Fruit fly (Drosophila melanogaster) whole organism, embryonic: ENCODE measurements around the gene Tsp29Fb.

Experiments used
- Abd-B ChIP-seq: fragments of 200-800 bp; sonication (Bioruptor generic); optimal IDR thresholded peaks from 2 replicates; lab custom pipeline; 2018; ENCODE audit warnings: missing biosample characterization, mild to moderate bottlenecking, missing genetic modification characterization, moderate library complexity
- Bgb ChIP-seq: fragments of 200-800 bp; sonication (Bioruptor generic); IDR thresholded peaks from 2 replicates; pipeline ENCODE4 v1.3.6; 2022; ENCODE audit warnings: missing biosample characterization, missing genetic modification characterization; ENCODE audit not compliant: partially characterized antibody
- CG10267 ChIP-seq: fragments of 200-800 bp; sonication (Bioruptor generic); optimal IDR thresholded peaks from 2 replicates; lab custom pipeline; 2018; ENCODE audit warnings: missing biosample characterization, mild to moderate bottlenecking, missing genetic modification characterization, moderate library complexity
- CG11696 ChIP-seq: fragments of 200-800 bp; sonication (Bioruptor generic); IDR thresholded peaks from 2 replicates; pipeline ENCODE4 v1.3.6; 2022; ENCODE audit warnings: missing biosample characterization, missing genetic modification characterization
- CG12219 ChIP-seq: fragments of 200-800 bp; sonication (Bioruptor generic); optimal IDR thresholded peaks from 3 replicates; lab custom pipeline; 2018; ENCODE audit warnings: missing biosample characterization, mild to moderate bottlenecking, missing genetic modification characterization
- CG14860 ChIP-seq: fragments of 200-800 bp; sonication (Bioruptor generic); IDR thresholded peaks from 3 replicates; pipeline ENCODE4 v1.3.6; 2022; ENCODE audit warnings: missing biosample characterization, missing genetic modification characterization; ENCODE audit not compliant: partially characterized antibody
- CG15601 ChIP-seq: fragments of 200-800 bp; sonication (Bioruptor generic); optimal IDR thresholded peaks from 3 replicates; lab custom pipeline; 2019; ENCODE audit warnings: missing biosample characterization, mild to moderate bottlenecking, missing genetic modification characterization, moderate library complexity
- CG17361 ChIP-seq: fragments of 200-800 bp; sonication (Bioruptor generic); IDR thresholded peaks from 3 replicates; pipeline ENCODE4 v1.3.6; 2022; ENCODE audit warnings: missing biosample characterization, missing genetic modification characterization
- CG17568 ChIP-seq: fragments of 200-800 bp; sonication (Bioruptor generic); optimal IDR thresholded peaks from 2 replicates; lab custom pipeline; 2018; ENCODE audit warnings: missing biosample characterization, mild to moderate bottlenecking, missing genetic modification characterization, moderate library complexity
- CG2678 ChIP-seq: fragments of 200-800 bp; sonication (Bioruptor generic); optimal IDR thresholded peaks from 3 replicates; lab custom pipeline; 2019; ENCODE audit warnings: missing biosample characterization, mild to moderate bottlenecking, missing genetic modification characterization, moderate library complexity
- CG2712 ChIP-seq: fragments of 200-800 bp; optimal IDR thresholded peaks from 3 replicates; lab custom pipeline; 2019; ENCODE audit warnings: missing biosample characterization, mild to moderate bottlenecking, missing genetic modification characterization, moderate library complexity
- CG4424 ChIP-seq: fragments of 200-800 bp; sonication (Bioruptor generic); optimal IDR thresholded peaks from 3 replicates; lab custom pipeline; 2016; ENCODE audit warnings: missing biosample characterization, missing genetic modification characterization
- CG4617 ChIP-seq: fragments of 200-800 bp; sonication (Bioruptor generic); optimal IDR thresholded peaks from 3 replicates; lab custom pipeline; 2016; ENCODE audit warnings: missing biosample characterization, missing genetic modification characterization, borderline replicate concordance
- CG4820 ChIP-seq: fragments of 200-800 bp; sonication (Bioruptor generic); optimal IDR thresholded peaks from 3 replicates; lab custom pipeline; 2016; ENCODE audit warnings: missing biosample characterization, missing genetic modification characterization
- CG5180 ChIP-seq: fragments of 200-800 bp; sonication (Bioruptor generic); optimal IDR thresholded peaks from 3 replicates; lab custom pipeline; 2017; ENCODE audit warnings: missing biosample characterization, missing genetic modification characterization, mild to moderate bottlenecking, moderate library complexity, missing genetic modification reagents
- CG5245 ChIP-seq: fragments of 200-800 bp; sonication (Bioruptor generic); optimal IDR thresholded peaks from 3 replicates; lab custom pipeline; 2016; ENCODE audit warnings: missing biosample characterization, missing genetic modification characterization
- CG6175 ChIP-seq: fragments of 200-800 bp; sonication (Bioruptor generic); IDR thresholded peaks from 3 replicates; pipeline ENCODE4 v1.3.6; 2022; ENCODE audit warnings: missing biosample characterization, missing genetic modification characterization
- CG7271 ChIP-seq: fragments of 200-800 bp; sonication (Bioruptor generic); optimal IDR thresholded peaks from 2 replicates; lab custom pipeline; 2018; ENCODE audit warnings: missing biosample characterization, mild to moderate bottlenecking, missing genetic modification characterization, moderate library complexity
- CG8388 ChIP-seq: fragments of 200-800 bp; sonication (Bioruptor generic); optimal IDR thresholded peaks from 2 replicates; lab custom pipeline; 2019; ENCODE audit warnings: missing biosample characterization, mild to moderate bottlenecking, missing genetic modification characterization, moderate library complexity
- CG8944 ChIP-seq: fragments of 200-800 bp; sonication (Bioruptor generic); optimal IDR thresholded peaks from 3 replicates; lab custom pipeline; 2016; ENCODE audit warnings: missing biosample characterization, missing genetic modification characterization
- Dad ChIP-seq: fragments of 200-800 bp; sonication (Bioruptor generic); optimal IDR thresholded peaks from 3 replicates; lab custom pipeline; 2016; ENCODE audit warnings: missing biosample characterization, missing genetic modification characterization
- Doc2 ChIP-seq: fragments of 200-800 bp; sonication (Bioruptor generic); IDR thresholded peaks from 2 replicates; pipeline ENCODE4 v1.3.6; 2022; ENCODE audit warnings: missing biosample characterization, missing genetic modification characterization
- H15 ChIP-seq: fragments of 200-800 bp; sonication (Bioruptor generic); IDR thresholded peaks from 3 replicates; pipeline ENCODE4 v1.3.6; 2022; ENCODE audit warnings: missing biosample characterization, missing genetic modification characterization
- HLH4C ChIP-seq: fragments of 200-800 bp; sonication (Bioruptor generic); IDR thresholded peaks from 3 replicates; pipeline ENCODE4 v1.3.6; 2022; ENCODE audit warnings: missing biosample characterization, missing genetic modification characterization; ENCODE audit not compliant: partially characterized antibody
- HmgD ChIP-seq: fragments of 200-800 bp; sonication (Bioruptor generic); optimal IDR thresholded peaks from 3 replicates; lab custom pipeline; 2016; ENCODE audit warnings: missing biosample characterization, missing genetic modification characterization
- Hmx ChIP-seq: fragments of 200-800 bp; sonication (Bioruptor generic); optimal IDR thresholded peaks from 2 replicates; lab custom pipeline; 2016; ENCODE audit warnings: missing biosample characterization, missing genetic modification characterization
- Nf-YA ChIP-seq: fragments of 200-800 bp; sonication (Bioruptor generic); IDR thresholded peaks from 2 replicates; pipeline ENCODE4 v1.3.6; 2022; ENCODE audit warnings: missing biosample characterization, missing genetic modification characterization
- Oli ChIP-seq: fragments of 200-800 bp; sonication (Bioruptor generic); optimal IDR thresholded peaks from 2 replicates; lab custom pipeline; 2018; ENCODE audit warnings: missing biosample characterization, mild to moderate bottlenecking, missing genetic modification characterization, moderate library complexity
- Rfx ChIP-seq: fragments of 200-800 bp; sonication (Bioruptor generic); IDR thresholded peaks from 2 replicates; pipeline ENCODE4 v1.3.6; 2022; ENCODE audit warnings: missing biosample characterization, missing genetic modification characterization
- Vsx1 ChIP-seq: fragments of 200-800 bp; sonication (Bioruptor generic); optimal IDR thresholded peaks from 2 replicates; lab custom pipeline; 2017; ENCODE audit warnings: missing biosample characterization, mild to moderate bottlenecking, missing genetic modification characterization, missing genetic modification reagents
- btn ChIP-seq: fragments of 200-800 bp; sonication (Bioruptor generic); optimal IDR thresholded peaks from 2 replicates; lab custom pipeline; 2016; ENCODE audit warnings: missing biosample characterization, missing genetic modification characterization
- dmrt11E ChIP-seq: fragments of 200-800 bp; sonication (Bioruptor generic); optimal IDR thresholded peaks from 3 replicates; lab custom pipeline; 2018; ENCODE audit warnings: missing biosample characterization, mild to moderate bottlenecking, missing genetic modification characterization, moderate library complexity
- ewg ChIP-seq: fragments of 200-800 bp; sonication (Bioruptor generic); optimal IDR thresholded peaks from 3 replicates; lab custom pipeline; 2017; ENCODE audit warnings: mild to moderate bottlenecking, missing biosample characterization, missing genetic modification reagents, missing genetic modification characterization
- gcm2 ChIP-seq: fragments of 200-800 bp; sonication (Bioruptor generic); optimal IDR thresholded peaks from 2 replicates; lab custom pipeline; 2016; ENCODE audit warnings: missing biosample characterization, missing genetic modification characterization
- gem ChIP-seq: fragments of 200-800 bp; sonication (Bioruptor generic); optimal IDR thresholded peaks from 2 replicates; lab custom pipeline; 2019; ENCODE audit warnings: missing biosample characterization, mild to moderate bottlenecking, missing genetic modification characterization, moderate library complexity
- lilli ChIP-seq: fragments of 200-800 bp; sonication (Bioruptor generic); optimal IDR thresholded peaks from 3 replicates; lab custom pipeline; 2016; ENCODE audit warnings: missing biosample characterization, missing genetic modification characterization
- lov ChIP-seq, 2 experiments: fragments of 200-800 bp in 1 of 2; fragments of >200 bp in 1 of 2; sonication (Bioruptor generic) in 1 of 2; IDR thresholded peaks in 1 of 2; optimal IDR thresholded peaks in 1 of 2; 2 replicates in 1 of 2; 3 replicates in 1 of 2; pipeline versions ENCODE4 v1.3.6 to Lab custom; 2017 to 2022; ENCODE audit warnings: missing biosample characterization in 1 of 2, missing genetic modification characterization in 1 of 2
- nau ChIP-seq: fragments of 200-800 bp; sonication (Bioruptor generic); optimal IDR thresholded peaks from 3 replicates; lab custom pipeline; 2017; ENCODE audit warnings: missing biosample characterization, mild to moderate bottlenecking, missing genetic modification characterization, missing genetic modification reagents
- pho ChIP-seq: fragments of 200-800 bp; sonication (Bioruptor generic); optimal IDR thresholded peaks from 2 replicates; lab custom pipeline; 2016; ENCODE audit warnings: missing biosample characterization, missing genetic modification characterization
- prd ChIP-seq, 3 experiments: fragments of >200 bp in 2 of 3; fragments of 200-800 bp in 1 of 3; sonication (Bioruptor generic) in 1 of 3; optimal IDR thresholded peaks in 2 of 3; IDR thresholded peaks in 1 of 3; 2 replicates in 2 of 3; 3 replicates in 1 of 3; pipeline versions ENCODE4 v1.3.6 to Lab custom; 2017 to 2022; ENCODE audit warnings: missing biosample characterization in 1 of 3, missing genetic modification characterization in 1 of 3
- schlank ChIP-seq: fragments of 200-800 bp; sonication (Bioruptor generic); optimal IDR thresholded peaks from 2 replicates; lab custom pipeline; 2018; ENCODE audit warnings: missing biosample characterization, mild to moderate bottlenecking, missing genetic modification characterization
- scrt ChIP-seq: fragments of 200-800 bp; sonication (Bioruptor generic); optimal IDR thresholded peaks from 2 replicates; lab custom pipeline; 2018; ENCODE audit warnings: missing biosample characterization, mild to moderate bottlenecking, missing genetic modification characterization, moderate library complexity
- sim ChIP-seq: fragments of 200-800 bp; sonication (Bioruptor generic); IDR thresholded peaks from 2 replicates; pipeline ENCODE4 v1.3.6; 2022; ENCODE audit warnings: missing biosample characterization, missing genetic modification characterization
- slbo ChIP-seq: fragments of 200-800 bp; sonication (Bioruptor generic); IDR thresholded peaks from 2 replicates; pipeline ENCODE4 v1.3.6; 2022; ENCODE audit warnings: missing biosample characterization, missing genetic modification characterization
- slou ChIP-seq: fragments of 200-800 bp; sonication (Bioruptor generic); optimal IDR thresholded peaks from 3 replicates; lab custom pipeline; 2016; ENCODE audit warnings: missing biosample characterization, missing genetic modification characterization
- ssp ChIP-seq: fragments of 200-800 bp; sonication (Bioruptor generic); IDR thresholded peaks from 2 replicates; pipeline ENCODE4 v1.3.6; 2022; ENCODE audit warnings: missing biosample characterization, missing genetic modification characterization
- tgo ChIP-seq: fragments of 200-800 bp; sonication (Bioruptor generic); IDR thresholded peaks from 3 replicates; pipeline ENCODE4 v1.3.6; 2022; ENCODE audit warnings: missing biosample characterization, missing genetic modification characterization
- tll ChIP-seq, 2 experiments: fragments of 200-800 bp in 1 of 2; fragments of >200 bp in 1 of 2; sonication (Bioruptor generic) in 1 of 2; optimal IDR thresholded peaks; 2 replicates each; lab custom pipeline; 2017 to 2019; ENCODE audit warnings: missing biosample characterization in 2 of 2, missing genetic modification characterization in 2 of 2, mild to moderate bottlenecking in 1 of 2, moderate library complexity in 1 of 2
- vnd ChIP-seq: fragments of 200-800 bp; sonication (Bioruptor generic); IDR thresholded peaks from 3 replicates; pipeline ENCODE4 v1.3.6; 2022; ENCODE audit warnings: missing biosample characterization, missing genetic modification characterization; ENCODE audit not compliant: partially characterized antibody

The Tsp29Fb gene

dm6 chr2L:8920294-8920693, 16.9 kb upstream of the Tsp29Fb start (continued):
- TF ChIP-seq tll (GFP tag; optimal IDR thresholded peaks at IDR 0.05; lab: Kevin White, UChicago) = no peak
- no peak for TF ChIP-seq prd (optimal IDR thresholded peaks at IDR 0.05; lab: Kevin White, UChicago)
- TF ChIP-seq prd (GFP tag; IDR thresholded peaks at IDR 0.05; lab: Robert Waterston, UW) = peak; percentile 24; the same call in 1 of the 3 replicates
- no peak for TF ChIP-seq lov (optimal IDR thresholded peaks at IDR 0.05; lab: Kevin White, UChicago)
- no peak for TF ChIP-seq lov (GFP tag; IDR thresholded peaks at IDR 0.05; lab: Robert Waterston, UW)
- TF ChIP-seq H15 (GFP tag; lab: Robert Waterston, UW) = no peak
- TF ChIP-seq scrt = no peak
- TF ChIP-seq ssp = no peak
- no peak for TF ChIP-seq btn (GFP tag; lab: Kevin White, UChicago)
- TF ChIP-seq Dad = no peak
- no peak for TF ChIP-seq CG12219
- no peak for TF ChIP-seq CG15601 (tag; lab: Kevin White, UChicago)
- no peak for TF ChIP-seq HmgD
- no peak for TF ChIP-seq Doc2
- TF ChIP-seq Hmx (GFP tag; lab: Kevin White, UChicago) = no peak
- peak; percentile 61 for TF ChIP-seq gem (tag; lab: Kevin White, UChicago)
- TF ChIP-seq CG8388 = peak; percentile 32
- no peak for TF ChIP-seq CG2678
- no peak for TF ChIP-seq slbo (GFP tag; lab: Robert Waterston, UW)
- no peak for TF ChIP-seq gcm2
- no peak for TF ChIP-seq CG14860 (GFP tag; lab: Robert Waterston, UW)
- TF ChIP-seq CG11696 (GFP tag; lab: Robert Waterston, UW) = no peak
- TF ChIP-seq pho (GFP tag; lab: Kevin White, UChicago) = no peak
- TF ChIP-seq Rfx (GFP tag; lab: Robert Waterston, UW) = no peak
- TF ChIP-seq CG2712 (tag; lab: Kevin White, UChicago) = no peak
- TF ChIP-seq CG5245 (GFP tag; lab: Kevin White, UChicago) = no peak
- peak; percentile 9 for TF ChIP-seq dmrt11E (tag; lab: Kevin White, UChicago)
- no peak for TF ChIP-seq slou
- no peak for TF ChIP-seq CG4617
- TF ChIP-seq nau (GFP tag; lab: Kevin White, UChicago) = no peak
- TF ChIP-seq CG8944 (GFP tag; lab: Kevin White, UChicago) = no peak
- TF ChIP-seq CG4820 (GFP tag; lab: Kevin White, UChicago) = peak; percentile 20
- TF ChIP-seq ewg (GFP tag; lab: Kevin White, UChicago) = no peak
- no peak for TF ChIP-seq CG17361 (GFP tag; lab: Robert Waterston, UW)
- TF ChIP-seq HLH4C (GFP tag; lab: Robert Waterston, UW) = no peak
- TF ChIP-seq Nf-YA (GFP tag; lab: Robert Waterston, UW) = no peak
- TF ChIP-seq CG10267 = peak; percentile 2
- TF ChIP-seq CG4424 (GFP tag; lab: Kevin White, UChicago) = no peak
- TF ChIP-seq CG6175 = no peak
- TF ChIP-seq CG7271 (tag; lab: Kevin White, UChicago) = no peak
- TF ChIP-seq lilli = no peak
- peak; percentile 24 for TF ChIP-seq Oli
- TF ChIP-seq Vsx1 (GFP tag; lab: Kevin White, UChicago) = no peak
- TF ChIP-seq CG5180 (GFP tag; lab: Kevin White, UChicago) = no peak
- no peak for TF ChIP-seq CG17568
- TF ChIP-seq Abd-B (GFP tag; lab: Kevin White, UChicago) = no peak
- 0 out of 3 replicates have a peak, but pooled peaks have one; percentile 31 for TF ChIP-seq tgo (GFP tag; lab: Robert Waterston, UW)
- no peak for TF ChIP-seq Bgb (GFP tag; lab: Robert Waterston, UW)
- no peak for TF ChIP-seq sim (GFP tag; lab: Robert Waterston, UW)
- TF ChIP-seq vnd (GFP tag; lab: Robert Waterston, UW) = no peak
- TF ChIP-seq schlank (tag; lab: Kevin White, UChicago) = no peak
